Worm (Caenorhabditis elegans) whole organism, late embryonic: ENCODE results near the gene pei-2.

Source experiments
- C08G9.2 ChIP-seq: sonication (generic microtip); optimal IDR thresholded peaks from 2 replicates; lab custom pipeline; 2016; ENCODE audit warnings: mild to moderate bottlenecking, missing genetic modification characterization, moderate library complexity, missing compliant biosample characterization
- K02D7.2 ChIP-seq: sonication (generic microtip); optimal IDR thresholded peaks from 2 replicates; lab custom pipeline; 2017; ENCODE audit warnings: mild to moderate bottlenecking, missing genetic modification characterization, missing compliant biosample characterization
- K09A11.1 ChIP-seq: sonication (generic microtip); optimal IDR thresholded peaks from 2 replicates; lab custom pipeline; 2017; ENCODE audit warnings: antibody characterized with exemption, mild to moderate bottlenecking, missing genetic modification characterization, missing compliant biosample characterization; ENCODE audit not compliant: insufficient read depth
- T23F11.4 ChIP-seq: fragments of 200-800 bp; sonication (Bioruptor generic); optimal IDR thresholded peaks from 2 replicates; lab custom pipeline; 2018; ENCODE audit warnings: mild to moderate bottlenecking, missing genetic modification characterization, missing compliant biosample characterization
- Y22D7AL.16 ChIP-seq: sonication (generic microtip); optimal IDR thresholded peaks from 2 replicates; lab custom pipeline; 2016; ENCODE audit warnings: missing genetic modification characterization, missing compliant biosample characterization
- ahr-1 ChIP-seq: sonication (generic microtip); optimal IDR thresholded peaks from 2 replicates; lab custom pipeline; 2016; ENCODE audit warnings: missing genetic modification characterization, missing compliant biosample characterization
- ceh-19 ChIP-seq: fragments of 200-800 bp; sonication (Bioruptor generic); optimal IDR thresholded peaks from 2 replicates; lab custom pipeline; 2018; ENCODE audit warnings: mild to moderate bottlenecking, missing genetic modification characterization, missing compliant biosample characterization
- ceh-22 ChIP-seq: sonication (generic microtip); optimal IDR thresholded peaks from 2 replicates; lab custom pipeline; 2017; ENCODE audit warnings: missing biosample characterization, missing genetic modification characterization
- ceh-24 ChIP-seq: sonication (generic microtip); optimal IDR thresholded peaks from 2 replicates; lab custom pipeline; 2016; ENCODE audit warnings: mild to moderate bottlenecking, missing genetic modification characterization, missing compliant biosample characterization
- ceh-30 ChIP-seq: fragments of 150-350 bp; optimal IDR thresholded peaks from 2 replicates; lab custom pipeline; 2014; ENCODE audit warnings: missing biosample characterization, missing genetic modification characterization
- ceh-31 ChIP-seq: sonication (generic microtip); optimal IDR thresholded peaks from 2 replicates; lab custom pipeline; 2016; ENCODE audit warnings: missing genetic modification characterization, missing compliant biosample characterization
- ceh-34 ChIP-seq: sonication (generic microtip); optimal IDR thresholded peaks from 2 replicates; lab custom pipeline; 2016; ENCODE audit warnings: mild to moderate bottlenecking, missing genetic modification characterization, missing compliant biosample characterization
- ceh-45 ChIP-seq: fragments of 200-800 bp; sonication (Bioruptor generic); IDR thresholded peaks from 2 replicates; pipeline ENCODE4 v1.3.6; 2022; ENCODE audit warnings: missing genetic modification reagents, missing genetic modification characterization, missing compliant biosample characterization
- ceh-6 ChIP-seq: fragments of 200-800 bp; sonication (Bioruptor generic); optimal IDR thresholded peaks from 2 replicates; lab custom pipeline; 2018; ENCODE audit warnings: mild to moderate bottlenecking, missing genetic modification characterization, missing compliant biosample characterization
- elt-4 ChIP-seq: sonication (generic microtip); optimal IDR thresholded peaks from 2 replicates; lab custom pipeline; 2016; ENCODE audit warnings: missing genetic modification characterization, missing compliant biosample characterization
- fax-1 ChIP-seq: sonication (generic microtip); optimal IDR thresholded peaks from 2 replicates; lab custom pipeline; 2016; ENCODE audit warnings: missing genotype, missing genetic modification characterization, missing compliant biosample characterization
- gmeb-2 ChIP-seq: sonication (generic microtip); optimal IDR thresholded peaks from 2 replicates; lab custom pipeline; 2016; ENCODE audit warnings: missing genetic modification characterization, inconsistent platforms, missing compliant biosample characterization
- hlh-13 ChIP-seq: fragments of 200-800 bp; sonication (Bioruptor generic); optimal IDR thresholded peaks from 2 replicates; lab custom pipeline; 2018; ENCODE audit warnings: mild to moderate bottlenecking, missing genetic modification characterization, missing compliant biosample characterization
- hlh-15 ChIP-seq: sonication (generic microtip); optimal IDR thresholded peaks from 2 replicates; lab custom pipeline; 2016; ENCODE audit warnings: missing genetic modification characterization, missing compliant biosample characterization
- hlh-30 ChIP-seq: sonication (generic microtip); optimal IDR thresholded peaks from 2 replicates; lab custom pipeline; 2017; ENCODE audit warnings: antibody characterized with exemption, missing genetic modification characterization, missing compliant biosample characterization; ENCODE audit not compliant: insufficient read depth
- hlh-6 ChIP-seq: sonication (generic microtip); optimal IDR thresholded peaks from 2 replicates; lab custom pipeline; 2016; ENCODE audit warnings: missing genotype, missing genetic modification characterization, missing compliant biosample characterization
- hlh-8 ChIP-seq: sonication (generic microtip); optimal IDR thresholded peaks from 2 replicates; lab custom pipeline; 2016; ENCODE audit warnings: missing genotype, missing genetic modification characterization, missing compliant biosample characterization
- lim-6 ChIP-seq: sonication (generic microtip); optimal IDR thresholded peaks from 2 replicates; lab custom pipeline; 2016; ENCODE audit warnings: missing genetic modification characterization, missing compliant biosample characterization
- madf-2 ChIP-seq: sonication (generic microtip); optimal IDR thresholded peaks from 2 replicates; lab custom pipeline; 2017; ENCODE audit warnings: missing genetic modification characterization, missing compliant biosample characterization
- mec-3 ChIP-seq: sonication (generic microtip); optimal IDR thresholded peaks from 2 replicates; lab custom pipeline; 2016; ENCODE audit warnings: borderline replicate concordance, missing genetic modification characterization, missing compliant biosample characterization
- nfya-1 ChIP-seq: sonication (generic microtip); optimal IDR thresholded peaks from 2 replicates; lab custom pipeline; 2017; ENCODE audit warnings: missing genetic modification characterization, mild to moderate bottlenecking, missing compliant biosample characterization, antibody characterized with exemption, moderate library complexity
- nhr-232 ChIP-seq: sonication (generic microtip); optimal IDR thresholded peaks from 2 replicates; lab custom pipeline; 2016; ENCODE audit warnings: missing genetic modification characterization, missing compliant biosample characterization
- odd-2 ChIP-seq: sonication (generic microtip); optimal IDR thresholded peaks from 2 replicates; lab custom pipeline; 2017; ENCODE audit warnings: antibody characterized with exemption, mild to moderate bottlenecking, missing genetic modification characterization, missing compliant biosample characterization
- pag-3 ChIP-seq: sonication (generic microtip); optimal IDR thresholded peaks from 2 replicates; lab custom pipeline; 2016; ENCODE audit warnings: missing compliant biosample characterization, missing genetic modification characterization, borderline replicate concordance
- pax-1 ChIP-seq: fragments of 150-350 bp; optimal IDR thresholded peaks from 2 replicates; lab custom pipeline; 2014; ENCODE audit warnings: missing biosample characterization, missing genetic modification characterization
- pha-4 ChIP-seq: fragments of 150-350 bp; optimal IDR thresholded peaks from 2 replicates; lab custom pipeline; 2018; ENCODE audit warnings: missing biosample characterization, missing genetic modification reagents, missing genetic modification characterization
- pqm-1 ChIP-seq: sonication (generic microtip); optimal IDR thresholded peaks from 2 replicates; lab custom pipeline; 2016; ENCODE audit warnings: missing genetic modification characterization, missing compliant biosample characterization
- pros-1 ChIP-seq: fragments of 150-350 bp; optimal IDR thresholded peaks from 2 replicates; lab custom pipeline; 2014; ENCODE audit warnings: missing biosample characterization, missing genetic modification reagents, missing genetic modification characterization
- rnt-1 ChIP-seq: sonication (generic microtip); optimal IDR thresholded peaks from 2 replicates; lab custom pipeline; 2016; ENCODE audit warnings: missing genetic modification characterization, missing compliant biosample characterization
- tbx-2 ChIP-seq: sonication (generic microtip); optimal IDR thresholded peaks from 2 replicates; lab custom pipeline; 2016; ENCODE audit warnings: missing genetic modification characterization, missing compliant biosample characterization
- tbx-7 ChIP-seq: sonication (generic microtip); optimal IDR thresholded peaks from 2 replicates; lab custom pipeline; 2016; ENCODE audit warnings: missing genotype, missing genetic modification characterization, missing compliant biosample characterization
- ttx-3 ChIP-seq: sonication (generic microtip); optimal IDR thresholded peaks from 2 replicates; lab custom pipeline; 2016; ENCODE audit warnings: missing genetic modification reagents, missing genetic modification characterization, missing compliant biosample characterization
- unc-3 ChIP-seq, 2 experiments: fragments of 200-800 bp in 1 of 2; sonication (Bioruptor generic) in 1 of 2; sonication (generic microtip) in 1 of 2; conservative IDR thresholded peaks in 1 of 2; optimal IDR thresholded peaks in 1 of 2; 2 replicates each; pipeline versions ENCODE4 v1.3.6 to Lab custom; 2016 to 2022; ENCODE audit warnings: missing compliant biosample characterization in 2 of 2, missing genetic modification characterization in 2 of 2, missing genetic modification reagents in 1 of 2
- unc-42 ChIP-seq: sonication (generic microtip); optimal IDR thresholded peaks from 2 replicates; lab custom pipeline; 2016; ENCODE audit warnings: missing genotype, missing genetic modification characterization, missing compliant biosample characterization
- unc-86 ChIP-seq: sonication (generic microtip); optimal IDR thresholded peaks from 2 replicates; lab custom pipeline; 2016; ENCODE audit warnings: missing genetic modification characterization, missing compliant biosample characterization
- ztf-16 ChIP-seq: sonication (generic microtip); optimal IDR thresholded peaks from 2 replicates; lab custom pipeline; 2017; ENCODE audit warnings: missing genetic modification characterization, missing compliant biosample characterization

pei-2 gene

ce11 chrV:1023367-1023766 lies at the start of gene pei-2:
Gene pei-2 (minus strand): TSS chrV:1023467.
- no peak for TF ChIP-seq rnt-1
- no peak for TF ChIP-seq odd-2 (tag; lab: Kevin White, UChicago)
- TF ChIP-seq Y22D7AL.16 (tag; lab: Kevin White, UChicago), result no peak
- TF ChIP-seq ttx-3, result no peak
- no peak for TF ChIP-seq mec-3 (tag; lab: Kevin White, UChicago)
- no peak for TF ChIP-seq ceh-24
- TF ChIP-seq ceh-31 (tag; lab: Kevin White, UChicago), result no peak
- no peak for TF ChIP-seq hlh-13 (GFP tag; lab: Kevin White, UChicago)
- TF ChIP-seq nhr-232 (tag; lab: Kevin White, UChicago), result no peak
- no peak for TF ChIP-seq K09A11.1 (tag; lab: Kevin White, UChicago)

DNA sequence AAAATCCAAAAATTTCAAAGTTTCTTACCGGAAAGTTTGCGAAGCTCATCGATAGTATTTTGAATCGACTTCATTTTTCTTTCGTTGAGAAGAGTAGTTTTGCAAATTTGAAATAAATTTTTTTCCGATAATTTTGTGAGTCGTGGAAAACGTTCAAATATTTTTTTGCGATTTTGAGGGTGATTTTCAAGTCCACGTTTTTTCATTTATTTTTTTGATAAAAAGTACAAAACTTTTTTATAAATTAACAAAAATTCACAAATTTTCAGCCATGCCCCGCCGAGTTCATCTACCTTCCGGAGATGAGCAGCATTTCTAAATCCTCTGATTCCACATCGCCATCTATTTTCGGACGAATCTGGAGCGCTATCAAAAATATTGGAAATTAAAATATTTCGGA lies 44.2 kb upstream of the pei-2 start, which contains the start of gene K10C9.7:
Gene K10C9.7, minus strand, starts transcription at position 101 of the 400 bp plus-strand sequence.
- TF ChIP-seq pax-1 (tag; lab: Kevin White, UChicago) (no peak), unc-42 (tag; lab: Kevin White, UChicago) (no peak), tbx-7 (tag; lab: Kevin White, UChicago) (no peak), ahr-1 (tag; lab: Kevin White, UChicago) (no peak), unc-3 (GFP tag; conservative IDR thresholded peaks at IDR 0.05; lab: Robert Waterston, UW) (no peak), unc-3 (tag; optimal IDR thresholded peaks at IDR 0.05; lab: Kevin White, UChicago) (no peak), C08G9.2 (tag; lab: Kevin White, UChicago) (no peak), nfya-1 (tag; lab: Kevin White, UChicago) (no peak), T23F11.4 (GFP tag; lab: Kevin White, UChicago) (no peak), pag-3 (no peak), unc-86 (tag; lab: Kevin White, UChicago) (no peak), ztf-16 (tag; lab: Kevin White, UChicago) (no peak), elt-4 (tag; lab: Kevin White, UChicago) (no peak), hlh-6 (tag; lab: Kevin White, UChicago) (no peak)

DNA sequence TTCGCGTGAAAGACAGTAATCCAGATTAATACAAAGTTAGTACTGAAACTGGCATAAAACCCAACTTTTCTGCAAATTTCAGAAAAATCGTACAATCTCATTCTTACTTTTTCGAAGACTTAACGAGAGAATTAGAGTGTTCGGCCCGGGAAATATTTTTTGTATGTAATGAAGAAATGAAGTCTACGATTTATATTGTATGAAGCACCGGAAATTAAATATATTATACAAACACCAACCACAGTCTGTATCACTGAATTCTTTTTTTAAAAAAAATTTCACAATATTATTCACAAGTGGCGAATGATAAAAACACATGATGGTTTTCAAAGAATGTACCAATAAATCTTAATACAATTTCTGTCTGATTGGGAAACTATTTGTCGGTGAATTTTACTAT lies 41.2 kb upstream of the pei-2 start, which contains the start of gene str-67:
Gene str-67, minus strand, starts transcription at position 101 of the 400 bp plus-strand sequence.
- TF ChIP-seq unc-3 (GFP tag; conservative IDR thresholded peaks at IDR 0.05; lab: Robert Waterston, UW) (no peak), unc-3 (tag; optimal IDR thresholded peaks at IDR 0.05; lab: Kevin White, UChicago) (no peak), lim-6 (tag; lab: Kevin White, UChicago) (no peak), hlh-30 (no peak), odd-2 (tag; lab: Kevin White, UChicago) (no peak), ceh-6 (no peak), ceh-22 (tag; lab: Kevin White, UChicago) (no peak), pqm-1 (tag; lab: Kevin White, UChicago) (no peak), ceh-19 (no peak), pha-4 (tag; lab: Kevin White, UChicago) (no peak), tbx-2 (tag; lab: Kevin White, UChicago) (no peak), ceh-45 (GFP tag; lab: Robert Waterston, UW) (no peak), pros-1 (tag; lab: Kevin White, UChicago) (no peak)

ce11 chrV:1061295-1061694 lies 38.0 kb upstream of the pei-2 start, which contains the start of gene rnst-2:
Gene rnst-2 (plus strand): TSS chrV:1061595.
- no peak for TF ChIP-seq hlh-15 (tag; lab: Kevin White, UChicago)
- no peak for TF ChIP-seq hlh-30
- no peak for TF ChIP-seq unc-3 (GFP tag; conservative IDR thresholded peaks at IDR 0.05; lab: Robert Waterston, UW)
- TF ChIP-seq unc-3 (tag; optimal IDR thresholded peaks at IDR 0.05; lab: Kevin White, UChicago), result no peak
- no peak for TF ChIP-seq ceh-30 (tag; lab: Kevin White, UChicago)
- no peak for TF ChIP-seq ceh-34 (tag; lab: Kevin White, UChicago)
- no peak for TF ChIP-seq gmeb-2 (tag; lab: Kevin White, UChicago)
- no peak for TF ChIP-seq K02D7.2 (tag; lab: Kevin White, UChicago)
- no peak for TF ChIP-seq T23F11.4 (GFP tag; lab: Kevin White, UChicago)
- no peak for TF ChIP-seq C08G9.2 (tag; lab: Kevin White, UChicago)
- no peak for TF ChIP-seq madf-2 (tag; lab: Kevin White, UChicago)
- no peak for TF ChIP-seq fax-1 (tag; lab: Kevin White, UChicago)
- TF ChIP-seq hlh-8 (tag; lab: Kevin White, UChicago), result no peak
- TF ChIP-seq ceh-19, result no peak
- TF ChIP-seq tbx-7 (tag; lab: Kevin White, UChicago), result no peak
- TF ChIP-seq, all 69 proteins: peak for 0
